Fruit fly (Drosophila melanogaster) whole organism, embryonic: ENCODE data around the gene fwe.

ENCODE experiments used
- Ada2b ChIP-seq: fragments of 200-800 bp; sonication (Bioruptor generic); IDR thresholded peaks from 2 replicates; pipeline ENCODE4 v1.3.6; 2022; ENCODE audit warnings: missing biosample characterization, missing genetic modification characterization
- Antp ChIP-seq: fragments of 200-800 bp; sonication (Bioruptor generic); optimal IDR thresholded peaks from 3 replicates; lab custom pipeline; 2016; ENCODE audit warnings: missing biosample characterization, missing genetic modification characterization
- CG10979 ChIP-seq: fragments of 200-800 bp; sonication (Bioruptor generic); optimal IDR thresholded peaks from 2 replicates; lab custom pipeline; 2018; ENCODE audit warnings: missing biosample characterization, mild to moderate bottlenecking, missing genetic modification characterization, moderate library complexity
- CG12391 ChIP-seq: fragments of 200-800 bp; sonication (Bioruptor generic); optimal IDR thresholded peaks from 3 replicates; lab custom pipeline; 2018; ENCODE audit warnings: missing biosample characterization, mild to moderate bottlenecking, missing genetic modification characterization, moderate library complexity
- CG12659 ChIP-seq: fragments of 200-800 bp; sonication (Bioruptor generic); optimal IDR thresholded peaks from 3 replicates; lab custom pipeline; 2017; ENCODE audit warnings: mild to moderate bottlenecking, missing biosample characterization, missing genetic modification reagents, missing genetic modification characterization
- CG13287 ChIP-seq: fragments of 200-800 bp; sonication (Bioruptor generic); IDR thresholded peaks from 2 replicates; pipeline ENCODE4 v1.3.6; 2022; ENCODE audit warnings: missing biosample characterization, missing genetic modification characterization; ENCODE audit not compliant: partially characterized antibody
- CG13624 ChIP-seq: fragments of 200-800 bp; sonication (Bioruptor generic); optimal IDR thresholded peaks from 2 replicates; lab custom pipeline; 2016; ENCODE audit warnings: missing biosample characterization, missing genetic modification characterization
- CG15011 ChIP-seq: fragments of 200-800 bp; sonication (Bioruptor generic); optimal IDR thresholded peaks from 3 replicates; lab custom pipeline; 2018; ENCODE audit warnings: missing biosample characterization, mild to moderate bottlenecking, missing genetic modification characterization
- CG16813 ChIP-seq: fragments of 200-800 bp; sonication (Bioruptor generic); IDR thresholded peaks from 3 replicates; pipeline ENCODE4 v1.3.6; 2022; ENCODE audit warnings: missing biosample characterization, missing genetic modification characterization; ENCODE audit not compliant: partially characterized antibody
- CG2116 ChIP-seq: fragments of 200-800 bp; sonication (Bioruptor generic); optimal IDR thresholded peaks from 3 replicates; lab custom pipeline; 2018; ENCODE audit warnings: missing biosample characterization, mild to moderate bottlenecking, missing genetic modification characterization
- CG2889 ChIP-seq: fragments of 200-800 bp; sonication (Bioruptor generic); IDR thresholded peaks from 3 replicates; pipeline ENCODE4 v1.3.6; 2022; ENCODE audit warnings: missing biosample characterization, missing genetic modification characterization
- CG31441 ChIP-seq: fragments of 200-800 bp; sonication (Bioruptor generic); IDR thresholded peaks from 2 replicates; pipeline ENCODE4 v1.3.6; 2022; ENCODE audit warnings: missing biosample characterization, missing genetic modification characterization
- CG3995 ChIP-seq: fragments of 200-800 bp; sonication (Bioruptor generic); optimal IDR thresholded peaks from 3 replicates; lab custom pipeline; 2016; ENCODE audit warnings: missing biosample characterization, missing genetic modification characterization
- CG4820 ChIP-seq: fragments of 200-800 bp; sonication (Bioruptor generic); optimal IDR thresholded peaks from 3 replicates; lab custom pipeline; 2016; ENCODE audit warnings: missing biosample characterization, missing genetic modification characterization
- CG6175 ChIP-seq: fragments of 200-800 bp; sonication (Bioruptor generic); IDR thresholded peaks from 3 replicates; pipeline ENCODE4 v1.3.6; 2022; ENCODE audit warnings: missing biosample characterization, missing genetic modification characterization
- CG6854 ChIP-seq: fragments of 200-800 bp; sonication (Bioruptor generic); optimal IDR thresholded peaks from 3 replicates; lab custom pipeline; 2017; ENCODE audit warnings: missing biosample characterization, mild to moderate bottlenecking, missing genetic modification characterization
- Dp ChIP-seq: fragments of 200-800 bp; sonication (Bioruptor generic); optimal IDR thresholded peaks from 2 replicates; lab custom pipeline; 2018; ENCODE audit warnings: missing biosample characterization, mild to moderate bottlenecking, missing genetic modification characterization, moderate library complexity
- E2f1 ChIP-seq: fragments of 200-800 bp; sonication (Bioruptor generic); IDR thresholded peaks from 2 replicates; pipeline ENCODE4 v1.3.6; 2022; ENCODE audit warnings: missing biosample characterization, missing genetic modification characterization
- Ets65A ChIP-seq: fragments of 200-800 bp; sonication (Bioruptor generic); peaks from one replicate; lab custom pipeline; 2016; ENCODE audit warnings: missing biosample characterization, missing genetic modification characterization
- Fer3 ChIP-seq: fragments of 200-800 bp; sonication (Bioruptor generic); optimal IDR thresholded peaks from 2 replicates; lab custom pipeline; 2018; ENCODE audit warnings: missing biosample characterization, mild to moderate bottlenecking, missing genetic modification characterization, moderate library complexity
- Hand ChIP-seq: fragments of 200-800 bp; sonication (Bioruptor generic); optimal IDR thresholded peaks from 2 replicates; lab custom pipeline; 2017; ENCODE audit warnings: mild to moderate bottlenecking, missing biosample characterization, missing genetic modification reagents, missing genetic modification characterization
- HmgD ChIP-seq: fragments of 200-800 bp; sonication (Bioruptor generic); optimal IDR thresholded peaks from 3 replicates; lab custom pipeline; 2016; ENCODE audit warnings: missing biosample characterization, missing genetic modification characterization
- Hr39 ChIP-seq: fragments of >200 bp; optimal IDR thresholded peaks from 2 replicates; lab custom pipeline; 2017
- Hsf ChIP-seq: fragments of 200-800 bp; sonication (Bioruptor generic); optimal IDR thresholded peaks from 3 replicates; lab custom pipeline; 2016; ENCODE audit warnings: missing biosample characterization, missing genetic modification characterization
- Stat92E ChIP-seq, 3 experiments: fragments of >200 bp in 2 of 3; fragments of 200-800 bp in 1 of 3; sonication (Bioruptor generic) in 1 of 3; optimal IDR thresholded peaks; 2 replicates each; lab custom pipeline; 2017 to 2019; ENCODE audit warnings: missing biosample characterization in 3 of 3, missing genetic modification characterization in 3 of 3, mild to moderate bottlenecking in 1 of 3, moderate library complexity in 1 of 3
- ato ChIP-seq: fragments of 200-800 bp; sonication (Bioruptor generic); IDR thresholded peaks from 2 replicates; pipeline ENCODE4 v1.3.6; 2022; ENCODE audit warnings: missing biosample characterization, missing genetic modification characterization; ENCODE audit not compliant: partially characterized antibody
- corto ChIP-seq: fragments of 200-800 bp; sonication (Bioruptor generic); optimal IDR thresholded peaks from 2 replicates; lab custom pipeline; 2016; ENCODE audit warnings: missing biosample characterization, mild to moderate bottlenecking, missing genetic modification characterization, moderate library complexity
- da ChIP-seq: fragments of 200-800 bp; sonication (Bioruptor generic); optimal IDR thresholded peaks from 2 replicates; lab custom pipeline; 2016; ENCODE audit warnings: missing biosample characterization, missing genetic modification characterization
- dan ChIP-seq: fragments of 200-800 bp; sonication (Bioruptor generic); IDR thresholded peaks from 2 replicates; pipeline ENCODE4 v1.3.6; 2022; ENCODE audit warnings: missing biosample characterization, missing genetic modification characterization
- disco-r ChIP-seq: fragments of 200-800 bp; sonication (Bioruptor generic); optimal IDR thresholded peaks from 2 replicates; lab custom pipeline; 2016; ENCODE audit warnings: missing biosample characterization, missing genetic modification characterization
- kni ChIP-seq: fragments of 200-800 bp; sonication (Bioruptor generic); optimal IDR thresholded peaks from 3 replicates; lab custom pipeline; 2017; ENCODE audit warnings: mild to moderate bottlenecking, missing biosample characterization, missing genetic modification reagents, missing genetic modification characterization
- knrl ChIP-seq: fragments of 200-800 bp; sonication (Bioruptor generic); IDR thresholded peaks from 3 replicates; pipeline ENCODE4 v1.3.6; 2022; ENCODE audit warnings: missing biosample characterization, missing genetic modification characterization; ENCODE audit not compliant: partially characterized antibody
- lilli ChIP-seq: fragments of 200-800 bp; sonication (Bioruptor generic); optimal IDR thresholded peaks from 3 replicates; lab custom pipeline; 2016; ENCODE audit warnings: missing biosample characterization, missing genetic modification characterization
- prd ChIP-seq, 3 experiments: fragments of >200 bp in 2 of 3; fragments of 200-800 bp in 1 of 3; sonication (Bioruptor generic) in 1 of 3; optimal IDR thresholded peaks in 2 of 3; IDR thresholded peaks in 1 of 3; 2 replicates in 2 of 3; 3 replicates in 1 of 3; pipeline versions ENCODE4 v1.3.6 to Lab custom; 2017 to 2022; ENCODE audit warnings: missing biosample characterization in 1 of 3, missing genetic modification characterization in 1 of 3
- run ChIP-seq: fragments of 200-800 bp; sonication (Bioruptor generic); optimal IDR thresholded peaks from 3 replicates; lab custom pipeline; 2018; ENCODE audit warnings: missing biosample characterization, mild to moderate bottlenecking, missing genetic modification characterization
- shn ChIP-seq: fragments of 200-800 bp; sonication (Bioruptor generic); optimal IDR thresholded peaks from 3 replicates; lab custom pipeline; 2016; ENCODE audit warnings: missing biosample characterization, missing genetic modification characterization
- slp2 ChIP-seq: fragments of 200-800 bp; sonication (Bioruptor generic); optimal IDR thresholded peaks from 2 replicates; lab custom pipeline; 2016; ENCODE audit warnings: missing biosample characterization, missing genetic modification characterization
- sqz ChIP-seq: fragments of 200-800 bp; sonication (Bioruptor generic); optimal IDR thresholded peaks from 3 replicates; lab custom pipeline; 2018; ENCODE audit warnings: missing biosample characterization, mild to moderate bottlenecking, missing genetic modification characterization
- tgo ChIP-seq: fragments of 200-800 bp; sonication (Bioruptor generic); IDR thresholded peaks from 3 replicates; pipeline ENCODE4 v1.3.6; 2022; ENCODE audit warnings: missing biosample characterization, missing genetic modification characterization
- vfl ChIP-seq: fragments of 200-800 bp; sonication (Bioruptor generic); optimal IDR thresholded peaks from 2 replicates; lab custom pipeline; 2016; ENCODE audit warnings: missing biosample characterization, missing genetic modification characterization

Gene fwe

dm6 chr3L:15816143-15816487 is at the start of gene fwe (continued):
- TF ChIP-seq kni (no peak), Dp (no peak), Ada2b (GFP tag; lab: Robert Waterston, UW) (no peak), shn (GFP tag; lab: Kevin White, UChicago) (no peak), corto (no peak), lilli (GFP tag; lab: Kevin White, UChicago) (no peak), disco-r (GFP tag; lab: Kevin White, UChicago) (no peak), Stat92E (GFP tag; optimal IDR thresholded peaks at IDR 0.05; lab: Kevin White, UChicago) (no peak), sqz (no peak), dan (GFP tag; lab: Robert Waterston, UW) (no peak), CG16813 (peak; percentile 5; the same call in 2 of the 3 replicates), slp2 (no peak), prd (optimal IDR thresholded peaks at IDR 0.05; lab: Kevin White, UChicago) (no peak), prd (GFP tag; IDR thresholded peaks at IDR 0.05; lab: Robert Waterston, UW) (no peak), CG13624 (no peak), CG6854 (GFP tag; lab: Kevin White, UChicago) (no peak), CG31441 (GFP tag; lab: Robert Waterston, UW) (no peak), CG6175 (GFP tag; lab: Robert Waterston, UW) (no peak), vfl (no peak), HmgD (GFP tag; lab: Kevin White, UChicago) (no peak), CG2889 (GFP tag; lab: Robert Waterston, UW) (no peak), da (GFP tag; lab: Kevin White, UChicago) (no peak), Hsf (GFP tag; lab: Kevin White, UChicago) (no peak), CG3995 (GFP tag; lab: Kevin White, UChicago) (no peak), CG2116 (GFP tag; lab: Kevin White, UChicago) (no peak), CG13287 (GFP tag; lab: Robert Waterston, UW) (no peak; the same call in 1 of the 2 replicates), ato (GFP tag; lab: Robert Waterston, UW) (peak; percentile 30; the same call in 1 of the 2 replicates), E2f1 (GFP tag; lab: Robert Waterston, UW) (no peak), Fer3 (tag; lab: Kevin White, UChicago) (no peak), Antp (GFP tag; lab: Kevin White, UChicago) (no peak), CG4820 (no peak), Hand (GFP tag; lab: Kevin White, UChicago) (no peak), CG15011 (GFP tag; lab: Kevin White, UChicago) (no peak), CG12659 (GFP tag; lab: Kevin White, UChicago) (no peak), knrl (GFP tag; lab: Robert Waterston, UW) (peak; percentile 63), run (tag; lab: Kevin White, UChicago) (no peak), CG10979 (tag; lab: Kevin White, UChicago) (no peak), tgo (GFP tag; lab: Robert Waterston, UW) (no peak), CG12391 (tag; lab: Kevin White, UChicago) (no peak)

- TF ChIP-seq Ets65A (peak; percentile 7), CG6175 (GFP tag; lab: Robert Waterston, UW) (no peak), Hr39 (lab: Kevin White, UChicago) (peak; percentile 56)
These were observed 39.8 kb upstream of the fwe start for dm6 chr3L:15856035-15856434.
